Worm (Caenorhabditis elegans): ENCODE data around the gene sor-1.
A peak's percentile ranks its signal among the peaks of the same experiment; 100 is the strongest.

Gene sor-1

DNA sequence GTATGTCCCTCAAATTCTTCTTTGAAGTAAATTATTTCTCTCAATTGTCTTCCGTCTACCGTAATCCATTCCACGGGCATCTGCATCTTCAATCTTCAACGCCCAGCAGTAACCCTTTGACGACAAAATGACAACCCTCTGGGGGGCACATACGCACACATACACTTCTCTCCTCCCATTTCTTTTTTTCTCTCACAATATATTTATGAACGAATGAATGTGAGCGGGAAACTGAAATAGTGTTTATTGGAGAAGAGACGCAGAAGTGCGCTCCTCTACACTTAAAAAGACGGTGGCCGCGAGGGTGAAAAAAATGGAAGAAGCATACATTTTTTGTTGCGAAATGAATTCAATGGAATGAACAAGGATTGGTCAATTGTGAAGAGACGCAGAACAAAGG lies 6.0 kb upstream of the sor-1 start (continued):
- TF ChIP-seq cebp-1 (GFP tag; IDR thresholded peaks at IDR 0.05): peak; percentile 90
- TF ChIP-seq cebp-1 (tag; optimal IDR thresholded peaks at IDR 0.05): peak; percentile 94
- no peak for TF ChIP-seq hsf-1 (GFP tag; IDR thresholded peaks at IDR 0.05)
- TF ChIP-seq pbrm-1 (GFP tag; IDR thresholded peaks at IDR 0.05): no peak
- TF ChIP-seq B0019.2 (GFP tag; conservative IDR thresholded peaks at IDR 0.05): no peak
- no peak for TF ChIP-seq rec-8 (tag; optimal IDR thresholded peaks at IDR 0.05)
- TF ChIP-seq Y53G8AR.9 (GFP tag; conservative IDR thresholded peaks at IDR 0.05): no peak
- no peak for TF ChIP-seq ceh-40 (GFP tag; IDR thresholded peaks at IDR 0.05)
- no peak for TF ChIP-seq gei-17 (GFP tag; optimal IDR thresholded peaks at IDR 0.05)
- no peak for TF ChIP-seq let-526 (GFP tag; IDR thresholded peaks at IDR 0.05)
- no peak for TF ChIP-seq B0261.1 (tag; optimal IDR thresholded peaks at IDR 0.05)
- peak; percentile 67 for TF ChIP-seq K12H6.12 (tag; optimal IDR thresholded peaks at IDR 0.05)
- TF ChIP-seq lin-35 (GFP tag; optimal IDR thresholded peaks at IDR 0.05): peak in 1 of 3 experiments; percentile 48
- no peak for TF ChIP-seq ceh-79 (tag; optimal IDR thresholded peaks at IDR 0.05)
- TF ChIP-seq B0035.1 (tag; optimal IDR thresholded peaks at IDR 0.05): no peak
- no peak for TF ChIP-seq nhr-27 (tag; optimal IDR thresholded peaks at IDR 0.05)
- no peak for TF ChIP-seq nfya-1 (tag; optimal IDR thresholded peaks at IDR 0.05; ENCODE audit: borderline replicate concordance, insufficient read depth)
- TF ChIP-seq snpc-1.3 (tag; optimal IDR thresholded peaks at IDR 0.05; ENCODE audit: insufficient read depth): peak; percentile 11
- TF ChIP-seq sdz-38 (tag; optimal IDR thresholded peaks at IDR 0.05): no peak
- TF ChIP-seq lag-1 (GFP tag; IDR thresholded peaks at IDR 0.05): no peak
- TF ChIP-seq dox-1 (GFP tag; IDR thresholded peaks at IDR 0.05): peak; percentile 80; the same call in 1 of the 2 replicates
- peak; percentile 88 for TF ChIP-seq attf-5 (GFP tag; optimal IDR thresholded peaks at IDR 0.05)
- TF ChIP-seq Y53F4B.3 (GFP tag; IDR thresholded peaks at IDR 0.05): no peak
- no peak for TF ChIP-seq chd-7 (tag; optimal IDR thresholded peaks at IDR 0.05)
- TF ChIP-seq ztf-6 (GFP tag; IDR thresholded peaks at IDR 0.05): no peak
- no peak for TF ChIP-seq akir-1 (GFP tag; optimal IDR thresholded peaks at IDR 0.05)
- no peak for TF ChIP-seq hrde-1 (tag; optimal IDR thresholded peaks at IDR 0.05; ENCODE audit: borderline replicate concordance)
- no peak for TF ChIP-seq F52B5.7 (tag; optimal IDR thresholded peaks at IDR 0.05)
- TF ChIP-seq aptf-2 (GFP tag; conservative IDR thresholded peaks at IDR 0.05): no peak
- peak; percentile 62 for TF ChIP-seq ztf-18 (tag; optimal IDR thresholded peaks at IDR 0.05)
- no peak for TF ChIP-seq F55B11.4 (tag; optimal IDR thresholded peaks at IDR 0.05; ENCODE audit: borderline replicate concordance, insufficient read depth)
- TF ChIP-seq cebp-2 (GFP tag; IDR thresholded peaks at IDR 0.05): no peak
- TF ChIP-seq sea-2 (GFP tag; IDR thresholded peaks at IDR 0.05): no peak
- TF ChIP-seq snpc-1.1 (tag; optimal IDR thresholded peaks at IDR 0.05; ENCODE audit: insufficient read depth): no peak
- peak; percentile 41 for TF ChIP-seq lin-40 (tag; optimal IDR thresholded peaks at IDR 0.05)
- no peak for TF ChIP-seq egl-44 (GFP tag; IDR thresholded peaks at IDR 0.05)
- TF ChIP-seq ets-4 (GFP tag; optimal IDR thresholded peaks at IDR 0.05): no peak
- no peak for TF ChIP-seq ccch-3 (GFP tag; optimal IDR thresholded peaks at IDR 0.05)
- no peak for TF ChIP-seq ekl-4 (GFP tag; IDR thresholded peaks at IDR 0.05)
- TF ChIP-seq egl-18 (GFP tag; IDR thresholded peaks at IDR 0.05): no peak
- no peak for TF ChIP-seq mel-28 (tag; optimal IDR thresholded peaks at IDR 0.05; ENCODE audit: borderline replicate concordance)
- TF ChIP-seq hmg-1.2 (GFP tag; IDR thresholded peaks at IDR 0.05): peak; percentile 78
- TF ChIP-seq unc-62 (GFP tag; optimal IDR thresholded peaks at IDR 0.05): no peak
- 0 out of 2 replicates have a peak, but pooled peaks have one; percentile 25 for TF ChIP-seq K11D2.4 (GFP tag; IDR thresholded peaks at IDR 0.05)
- TF ChIP-seq madf-6 (GFP tag; IDR thresholded peaks at IDR 0.05): peak; percentile 32; the same call in 1 of the 2 replicates
- no peak for TF ChIP-seq nfya-2 (GFP tag; IDR thresholded peaks at IDR 0.05)
- no peak for TF ChIP-seq ceh-91 (GFP tag; IDR thresholded peaks at IDR 0.05)
- TF ChIP-seq F39B2.1 (GFP tag; IDR thresholded peaks at IDR 0.05): no peak
